Worm (Caenorhabditis elegans) whole organism, L1 larva: ENCODE results near the gene attf-2.
A peak's percentile ranks its signal among the peaks of the same experiment; 100 is the strongest.

Source experiments
- alr-1 ChIP-seq: fragments of 200-800 bp; sonication (Bioruptor generic); optimal IDR thresholded peaks from 2 replicates; lab custom pipeline; 2018; ENCODE audit warnings: borderline replicate concordance, mild to moderate bottlenecking, missing genetic modification characterization, missing compliant biosample characterization
- efl-1 ChIP-seq, 4 experiments: fragments of 150-350 bp; optimal IDR thresholded peaks in 3 of 4; peaks in 1 of 4; 1 replicate in 1 of 4; 2 replicates in 3 of 4; lab custom pipeline; 2014; ENCODE audit warnings: missing biosample characterization in 2 of 4, missing genetic modification characterization in 2 of 4, missing genetic modification reagents in 2 of 4
- egl-13 ChIP-seq: sonication (generic microtip); optimal IDR thresholded peaks from 2 replicates; lab custom pipeline; 2016; ENCODE audit warnings: missing genotype, missing genetic modification reagents, missing genetic modification characterization, missing compliant biosample characterization
- elt-3 ChIP-seq, 6 experiments: fragments of 150-350 bp in 1 of 6; sonication (generic microtip); optimal IDR thresholded peaks; 2 replicates each; lab custom pipeline; 2017 to 2018; ENCODE audit warnings: missing biosample characterization in 6 of 6, missing genetic modification characterization in 6 of 6, inconsistent platforms in 1 of 6
- lin-13 ChIP-seq: fragments of 150-350 bp; optimal IDR thresholded peaks from 2 replicates; lab custom pipeline; 2014; ENCODE audit warnings: missing biosample characterization, missing genetic modification reagents, missing genetic modification characterization
- lin-35 ChIP-seq, 2 experiments: fragments of 150-350 bp; optimal IDR thresholded peaks; 2 replicates each; lab custom pipeline; 2014; ENCODE audit warnings: missing biosample characterization in 2 of 2, missing genetic modification characterization in 2 of 2, missing genetic modification reagents in 2 of 2
- pag-3 ChIP-seq: sonication (generic microtip); optimal IDR thresholded peaks from 2 replicates; lab custom pipeline; 2017; ENCODE audit warnings: missing genetic modification characterization, mild to moderate bottlenecking, missing compliant biosample characterization, antibody characterized with exemption, borderline replicate concordance; ENCODE audit not compliant: insufficient read depth
- unc-62 ChIP-seq: fragments of 150-350 bp; optimal IDR thresholded peaks from 2 replicates; lab custom pipeline; 2014; ENCODE audit warnings: missing biosample characterization, missing genetic modification reagents, missing genetic modification characterization

- TF ChIP-seq efl-1 (optimal IDR thresholded peaks at IDR 0.05; lab: Kevin White, UChicago) (no peak), efl-1 (GFP tag; optimal IDR thresholded peaks at IDR 0.05 in 1 of 2; lab: Kevin White, UChicago) (peak in 1 of 2 experiments; percentile 21), alr-1 (no peak), unc-62 (GFP tag; lab: Kevin White, UChicago) (no peak), pag-3 (no peak), elt-3 (tag; optimal IDR thresholded peaks at IDR 0.05; lab: Kevin White, UChicago) (no peak), lin-13 (GFP tag; lab: Kevin White, UChicago) (no peak), egl-13 (no peak), lin-35 (GFP tag; optimal IDR thresholded peaks at IDR 0.05; lab: Kevin White, UChicago) (no peak)
Observed at ce11 chrV:7201353-7201752, 5.4 kb upstream of the attf-2 start.
